Worm (Caenorhabditis elegans) whole organism, L4/young adult: ENCODE results near the gene nspc-20.

Source experiments
- W03F9.2 ChIP-seq: fragments of 150-350 bp; optimal IDR thresholded peaks from 2 replicates; lab custom pipeline; 2014; ENCODE audit warnings: missing biosample characterization, missing genetic modification characterization
- dao-5 ChIP-seq: sonication (generic microtip); optimal IDR thresholded peaks from 2 replicates; lab custom pipeline; 2016; ENCODE audit warnings: missing genotype, missing genetic modification characterization, moderate library complexity, missing compliant biosample characterization
- him-1 ChIP-seq: sonication (generic microtip); optimal IDR thresholded peaks from 2 replicates; lab custom pipeline; 2016; ENCODE audit warnings: missing genotype, missing genetic modification reagents, missing genetic modification characterization, missing compliant biosample characterization

ce11 chrX:14487333-14487732 lies 42.7 kb downstream of the nspc-20 start:
- no peak for TF ChIP-seq him-1
- no peak for TF ChIP-seq dao-5
- TF ChIP-seq W03F9.2, result no peak
